Fruit fly (Drosophila melanogaster): ENCODE measurements around the gene CG9953.

Gene CG9953

DNA sequence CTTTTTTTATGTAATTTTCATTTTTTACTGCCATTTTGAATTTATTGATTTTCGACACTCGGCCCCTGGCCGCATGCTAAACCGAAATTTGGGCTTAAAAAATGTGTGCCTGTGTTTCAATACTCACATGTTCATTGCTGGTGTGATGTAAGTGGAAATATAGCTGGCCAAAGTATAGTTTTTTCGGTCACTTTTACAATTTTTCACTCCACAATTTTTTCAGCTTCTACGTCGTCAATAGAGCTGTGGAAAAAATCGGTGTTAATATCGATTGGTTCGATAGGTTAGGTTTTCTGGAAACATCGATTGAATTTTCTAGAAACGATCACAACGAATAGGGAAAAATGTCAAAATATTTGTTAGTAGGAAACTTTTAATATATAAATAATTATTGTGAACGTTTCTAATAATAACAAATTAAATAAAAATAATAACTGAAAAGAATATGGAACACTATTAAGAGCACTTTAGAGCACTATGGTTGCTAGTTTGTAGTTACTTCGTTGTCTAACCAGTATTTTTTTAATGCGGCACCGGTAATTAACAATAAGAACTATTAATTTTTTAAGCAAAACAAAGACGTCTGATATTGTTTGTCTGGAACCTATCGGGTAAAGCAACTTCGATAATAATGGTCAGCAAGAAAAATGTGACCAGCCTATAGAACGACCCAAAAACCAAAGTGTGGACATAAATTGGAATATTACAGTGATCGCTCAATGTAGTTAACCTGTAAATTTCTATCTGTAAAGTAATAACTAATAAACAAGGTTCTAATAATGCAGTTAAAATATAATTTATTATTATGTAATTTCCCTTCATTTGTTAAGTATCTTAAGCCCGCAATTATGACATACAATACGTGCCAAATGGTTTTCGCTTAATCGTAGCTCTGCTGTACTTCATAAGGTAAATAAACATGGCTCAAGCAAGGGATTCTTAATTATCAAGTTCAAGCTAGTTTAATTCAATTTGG is 13.9 kb upstream of the CG9953 start, which contains the start of the genes CG10077 and CG9948:
Gene CG10077, minus strand, starts transcription at position 651 of the 976 bp plus-strand sequence.
Gene CG9948, plus strand, starts transcription at position 738 of the 976 bp plus-strand sequence.
- no peak for TF ChIP-seq Sin3A (optimal IDR thresholded peaks at IDR 0.05)
- TF ChIP-seq ttk (optimal IDR thresholded peaks at IDR 0.05): no peak
- no peak for TF ChIP-seq Myc (optimal IDR thresholded peaks at IDR 0.05)

DNA sequence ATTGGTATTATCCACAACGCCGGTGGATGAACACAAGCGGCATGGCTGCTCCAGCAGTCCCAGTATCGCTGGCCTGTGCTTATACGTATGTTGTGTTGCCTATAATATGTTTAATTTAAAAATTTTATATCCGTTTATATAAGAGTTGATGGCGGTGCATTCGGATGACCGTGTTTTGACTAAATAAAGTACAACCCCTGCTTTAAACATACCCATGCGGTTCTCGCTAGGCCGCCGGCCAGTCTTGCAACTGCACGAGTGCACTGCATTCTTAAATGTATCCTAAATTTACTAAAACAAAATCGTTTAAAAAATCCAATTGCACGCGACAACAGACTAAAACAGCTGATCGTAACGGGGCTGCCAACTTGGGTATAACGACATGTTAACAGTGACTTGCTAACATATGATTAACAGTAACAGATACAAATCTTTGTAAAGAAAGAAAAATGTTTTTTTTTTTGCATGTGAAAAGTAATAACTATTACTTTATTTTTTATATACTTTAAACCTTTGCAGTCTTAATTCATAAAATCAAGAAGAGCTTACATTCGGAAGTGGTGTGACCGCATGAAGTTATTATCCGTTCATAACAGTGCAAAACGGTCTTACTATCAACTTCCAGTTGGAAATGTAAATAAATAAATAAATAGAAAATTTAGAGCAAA is 11.6 kb upstream of the CG9953 start, which contains the start of the genes Uqcc1 and Surf1:
Gene Uqcc1, minus strand, starts transcription at position 356 of the 668 bp plus-strand sequence.
Gene Surf1, plus strand, starts transcription at position 594 of the 668 bp plus-strand sequence.
- no peak for TF ChIP-seq Myc (optimal IDR thresholded peaks at IDR 0.05)
- TF ChIP-seq h (optimal IDR thresholded peaks at IDR 0.05): no peak
- TF ChIP-seq insv (optimal IDR thresholded peaks at IDR 0.05): no peak
- TF ChIP-seq psq (optimal IDR thresholded peaks at IDR 0.05): no peak
- no peak for TF ChIP-seq Sin3A (optimal IDR thresholded peaks at IDR 0.05)
- TF ChIP-seq ttk (optimal IDR thresholded peaks at IDR 0.05): no peak

DNA sequence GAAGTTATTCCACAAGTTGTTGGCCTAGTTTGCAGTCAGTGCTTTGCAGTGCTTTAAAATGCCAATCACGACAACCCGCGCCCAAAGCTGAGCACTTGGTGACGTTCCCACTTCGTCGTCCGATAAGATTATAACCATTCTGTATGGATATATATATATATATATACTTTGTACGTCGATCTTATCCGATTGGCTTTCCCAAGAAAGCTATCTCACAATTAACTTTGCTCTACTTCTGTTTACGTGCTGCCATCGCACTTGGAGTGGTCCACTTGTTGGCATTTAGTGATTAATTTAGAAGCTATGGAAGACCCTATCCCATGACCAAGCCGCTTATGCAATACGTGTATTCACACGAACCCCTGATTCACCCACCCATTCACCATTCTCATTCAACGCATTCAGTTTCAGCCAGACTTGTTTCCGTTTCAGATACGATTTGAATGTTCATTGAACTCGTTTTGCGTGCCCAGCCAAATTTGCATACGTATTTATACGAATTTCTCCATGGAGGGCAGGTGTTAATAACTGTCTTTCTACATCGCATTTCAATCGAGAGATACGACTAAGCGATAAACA is 7.4 kb upstream of the CG9953 start:
- TF ChIP-seq insv (optimal IDR thresholded peaks at IDR 0.05) (no peak), Myc (optimal IDR thresholded peaks at IDR 0.05) (no peak), h (optimal IDR thresholded peaks at IDR 0.05) (no peak), Sin3A (optimal IDR thresholded peaks at IDR 0.05) (no peak), ttk (optimal IDR thresholded peaks at IDR 0.05) (no peak)

DNA sequence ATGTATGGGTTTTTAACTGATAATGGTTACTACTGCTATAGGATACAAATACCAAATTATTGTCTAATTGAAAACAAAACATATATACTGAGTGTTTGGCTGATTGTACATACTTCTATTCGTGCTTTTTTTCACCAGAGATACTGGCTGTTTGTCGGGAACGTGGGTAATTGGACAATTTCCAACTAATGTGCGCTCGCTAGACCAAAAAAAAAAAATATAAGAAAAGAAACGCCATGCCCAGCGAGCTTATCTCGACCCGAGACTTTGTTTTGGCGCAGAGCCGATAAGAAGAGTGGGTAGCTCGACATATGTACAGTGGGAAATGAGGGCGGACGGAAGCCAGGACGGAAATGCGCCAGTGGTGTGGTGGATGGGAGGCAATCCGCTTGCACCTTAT is 6.3 kb upstream of the CG9953 start:
- TF ChIP-seq insv (optimal IDR thresholded peaks at IDR 0.05) (no peak), Myc (optimal IDR thresholded peaks at IDR 0.05) (no peak), h (optimal IDR thresholded peaks at IDR 0.05) (no peak), Sin3A (optimal IDR thresholded peaks at IDR 0.05) (no peak), psq (optimal IDR thresholded peaks at IDR 0.05) (no peak), ttk (optimal IDR thresholded peaks at IDR 0.05) (no peak)

DNA sequence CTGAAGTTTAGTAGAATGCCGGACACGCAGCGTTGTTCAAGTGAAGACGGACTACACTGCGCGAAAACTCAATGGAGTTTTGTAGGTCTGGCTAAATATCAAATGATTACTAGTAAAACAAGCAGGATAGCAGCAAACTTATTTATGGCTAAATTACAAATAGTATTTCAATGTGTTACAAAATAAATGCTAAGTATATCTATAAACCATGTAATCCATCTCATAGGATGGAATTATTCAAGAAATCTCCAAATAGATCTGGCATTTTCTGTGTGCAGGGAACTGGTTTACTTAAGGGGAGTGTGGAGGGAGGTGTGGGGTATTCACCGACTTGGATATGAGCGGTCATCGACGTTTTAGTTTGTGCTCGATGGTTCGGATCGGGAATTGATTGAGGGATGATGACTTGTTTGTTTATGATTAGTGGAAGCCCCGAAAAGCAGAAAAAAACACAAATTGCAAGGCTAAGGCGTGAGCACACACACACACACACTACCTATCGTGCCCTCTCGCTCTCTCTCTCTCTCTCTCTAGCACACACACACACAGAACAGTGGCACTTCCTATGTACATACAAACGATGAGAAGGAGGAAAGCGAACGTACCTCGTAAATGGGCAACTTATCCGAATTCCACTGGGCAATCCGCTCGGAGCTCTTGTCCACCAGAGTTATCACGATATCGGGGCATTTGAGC is 5.5 kb upstream of the CG9953 start:
- no peak for TF ChIP-seq insv (optimal IDR thresholded peaks at IDR 0.05)
- no peak for TF ChIP-seq ttk (optimal IDR thresholded peaks at IDR 0.05)
- TF ChIP-seq psq (optimal IDR thresholded peaks at IDR 0.05): no peak
- no peak for TF ChIP-seq Myc (optimal IDR thresholded peaks at IDR 0.05)
- TF ChIP-seq Sin3A (optimal IDR thresholded peaks at IDR 0.05): no peak
- TF ChIP-seq h (optimal IDR thresholded peaks at IDR 0.05): no peak

DNA sequence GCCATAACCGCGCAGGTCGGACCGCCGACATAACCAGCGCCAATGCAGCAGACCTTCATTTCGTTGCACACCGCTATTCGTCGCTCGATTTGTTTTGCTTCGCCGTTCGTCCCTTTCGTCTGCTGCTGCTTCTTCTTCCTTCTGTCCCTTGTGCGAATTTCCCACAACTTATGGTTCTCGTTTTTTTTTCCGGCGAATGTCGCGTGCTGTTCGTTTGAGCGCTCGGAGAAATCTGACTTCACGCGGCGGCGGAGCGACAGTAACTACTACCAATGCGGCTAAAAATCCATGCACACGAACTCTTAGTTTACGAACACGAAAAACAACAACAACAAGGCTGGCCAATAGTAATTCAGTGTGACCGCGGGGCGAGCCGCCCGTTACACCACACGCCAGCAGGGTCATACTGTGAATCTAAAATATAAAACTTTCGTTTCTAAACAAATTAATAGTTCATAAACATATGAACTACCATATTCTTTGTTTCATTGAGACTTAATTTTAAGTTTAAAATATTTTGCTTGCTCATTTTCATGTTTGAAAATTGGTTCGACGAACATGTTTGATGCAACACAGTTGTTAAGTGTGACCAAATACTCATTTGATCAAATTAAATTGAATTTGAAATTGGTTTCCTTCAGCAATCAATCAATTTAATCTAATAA is 4.8 kb upstream of the CG9953 start, which contains the start of gene sgl:
Gene sgl, minus strand, starts transcription at position 271 of the 665 bp plus-strand sequence.
- no peak for TF ChIP-seq h (optimal IDR thresholded peaks at IDR 0.05)

DNA sequence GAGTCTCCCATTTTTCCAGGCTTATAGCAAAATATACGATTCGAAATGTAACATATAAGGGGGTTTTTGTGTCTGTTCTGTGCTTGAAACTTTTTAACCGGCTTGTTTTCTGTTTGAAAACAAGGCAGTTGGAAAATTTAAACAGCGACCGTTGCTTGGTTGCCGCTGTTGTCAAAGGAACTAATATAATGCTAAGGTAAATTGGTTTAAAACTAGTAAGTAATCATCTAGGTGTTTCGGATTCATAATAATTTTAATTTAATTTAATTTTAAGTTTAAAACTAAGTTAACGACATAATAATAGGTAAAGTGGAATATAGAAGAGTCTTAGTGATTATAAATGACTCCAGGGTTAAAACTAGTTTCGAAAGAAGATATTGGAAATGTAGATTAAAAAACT is 1.7 kb upstream of the CG9953 start, which contains the start of gene CG10064:
Gene CG10064, minus strand, starts transcription at position 101 of the 400 bp plus-strand sequence.
- TF ChIP-seq h (optimal IDR thresholded peaks at IDR 0.05): no peak
- TF ChIP-seq ttk (optimal IDR thresholded peaks at IDR 0.05): no peak
- no peak for TF ChIP-seq Myc (optimal IDR thresholded peaks at IDR 0.05)
- no peak for TF ChIP-seq insv (optimal IDR thresholded peaks at IDR 0.05)
- no peak for TF ChIP-seq Sin3A (optimal IDR thresholded peaks at IDR 0.05)
- TF ChIP-seq psq (optimal IDR thresholded peaks at IDR 0.05): no peak

DNA sequence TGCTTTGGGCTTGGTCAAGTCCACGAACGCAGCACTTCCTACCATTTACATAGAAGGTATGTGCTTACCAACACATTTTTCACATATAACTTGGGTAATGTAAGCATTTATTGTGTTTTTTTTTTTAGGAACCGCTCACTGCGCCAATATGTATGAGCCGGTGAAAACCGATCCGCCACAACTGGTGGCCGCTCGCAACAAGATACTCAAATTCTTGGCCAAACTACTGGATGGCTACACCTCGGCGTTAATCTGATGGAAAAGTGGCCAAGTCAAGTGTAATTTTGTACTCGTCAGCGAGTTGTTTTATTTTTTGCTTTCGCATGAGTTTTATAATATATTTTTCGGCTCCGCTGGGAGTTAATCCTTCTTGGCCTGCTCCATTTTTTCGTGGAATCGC is 1.8 kb downstream of the CG9953 start:
- TF ChIP-seq ttk (optimal IDR thresholded peaks at IDR 0.05): no peak
- TF ChIP-seq Myc (optimal IDR thresholded peaks at IDR 0.05): no peak

DNA sequence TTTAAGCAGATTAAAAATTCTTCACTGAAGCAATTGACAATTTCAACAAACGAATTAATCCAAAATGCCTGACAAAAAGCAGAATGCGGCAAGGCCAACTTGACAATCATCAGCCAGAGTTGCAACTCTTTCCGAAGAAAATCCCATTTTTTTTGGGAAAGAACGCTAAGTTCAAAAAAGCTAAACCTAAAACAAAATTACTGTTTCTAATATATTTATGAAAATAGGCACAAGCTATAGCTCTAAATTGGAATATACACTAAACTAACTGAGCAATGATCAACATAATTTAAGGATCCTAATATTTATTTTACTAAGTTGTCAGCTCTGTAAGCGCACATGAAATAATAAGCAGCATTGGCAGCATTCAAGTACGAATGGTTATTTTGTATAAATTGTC is 2.9 kb downstream of the CG9953 start, which contains the start of gene CG10063:
Gene CG10063, minus strand, starts transcription at position 101 of the 400 bp plus-strand sequence.
- TF ChIP-seq Sin3A (optimal IDR thresholded peaks at IDR 0.05): no peak
- TF ChIP-seq h (optimal IDR thresholded peaks at IDR 0.05): no peak
- no peak for TF ChIP-seq psq (optimal IDR thresholded peaks at IDR 0.05)
- no peak for TF ChIP-seq Myc (optimal IDR thresholded peaks at IDR 0.05)
- TF ChIP-seq ttk (optimal IDR thresholded peaks at IDR 0.05): no peak
- TF ChIP-seq insv (optimal IDR thresholded peaks at IDR 0.05): no peak

DNA sequence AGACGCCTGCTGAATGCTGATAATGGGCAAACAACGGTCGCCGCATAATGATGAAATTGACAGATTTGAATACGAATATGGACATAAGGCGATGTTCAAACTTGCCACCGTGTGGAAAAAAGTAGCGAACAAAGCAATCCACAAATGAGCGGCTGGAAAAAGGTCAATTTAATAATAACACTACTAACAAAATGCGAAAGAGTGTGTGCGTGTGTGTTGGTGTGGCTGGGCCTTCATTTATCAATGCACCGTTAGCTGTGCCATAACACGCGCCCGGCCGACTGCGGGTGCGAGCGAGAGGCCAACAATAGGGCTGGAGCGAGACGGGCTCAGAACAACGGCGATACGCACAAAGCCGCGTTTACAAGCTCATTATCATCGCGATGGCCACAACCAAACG is 6.4 kb downstream of the CG9953 start:
- TF ChIP-seq h (optimal IDR thresholded peaks at IDR 0.05) (no peak), psq (optimal IDR thresholded peaks at IDR 0.05) (no peak), Myc (optimal IDR thresholded peaks at IDR 0.05) (no peak), insv (optimal IDR thresholded peaks at IDR 0.05) (no peak), Sin3A (optimal IDR thresholded peaks at IDR 0.05) (no peak), ttk (optimal IDR thresholded peaks at IDR 0.05) (no peak)

DNA sequence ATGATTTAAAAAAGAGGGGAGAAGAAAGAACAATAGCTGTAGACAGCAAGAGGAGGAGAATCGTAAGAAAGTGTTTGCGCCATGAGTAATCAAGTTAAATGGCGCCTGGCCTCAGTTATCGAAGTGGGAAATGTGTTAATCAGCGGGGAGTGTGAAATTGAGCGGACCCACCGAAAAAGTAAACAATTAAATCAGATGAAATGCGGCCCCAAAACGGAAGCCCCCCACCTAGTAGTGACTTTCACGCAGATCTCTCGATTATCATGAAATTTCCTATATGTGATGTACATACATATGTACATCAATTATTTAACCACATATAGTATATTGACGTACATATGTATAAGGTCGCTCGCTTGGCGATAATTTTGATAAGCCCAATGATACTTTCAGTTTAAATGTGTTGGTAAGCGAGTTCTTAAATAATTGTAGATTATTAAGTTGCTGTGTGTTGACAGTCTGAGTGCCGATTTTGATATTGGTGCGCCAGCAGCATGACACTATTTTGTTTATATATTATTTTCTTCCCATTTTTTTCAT is 7.2 kb downstream of the CG9953 start:
- no peak for TF ChIP-seq psq (optimal IDR thresholded peaks at IDR 0.05)
- TF ChIP-seq Myc (optimal IDR thresholded peaks at IDR 0.05): no peak
- no peak for TF ChIP-seq ttk (optimal IDR thresholded peaks at IDR 0.05)
- no peak for TF ChIP-seq insv (optimal IDR thresholded peaks at IDR 0.05)
- no peak for TF ChIP-seq Sin3A (optimal IDR thresholded peaks at IDR 0.05)
- TF ChIP-seq h (optimal IDR thresholded peaks at IDR 0.05): no peak

Data from Kc167 (cell line).